Worm (Caenorhabditis elegans): Measurements from ENCODE around the gene idpp-9.

Gene idpp-9

DNA sequence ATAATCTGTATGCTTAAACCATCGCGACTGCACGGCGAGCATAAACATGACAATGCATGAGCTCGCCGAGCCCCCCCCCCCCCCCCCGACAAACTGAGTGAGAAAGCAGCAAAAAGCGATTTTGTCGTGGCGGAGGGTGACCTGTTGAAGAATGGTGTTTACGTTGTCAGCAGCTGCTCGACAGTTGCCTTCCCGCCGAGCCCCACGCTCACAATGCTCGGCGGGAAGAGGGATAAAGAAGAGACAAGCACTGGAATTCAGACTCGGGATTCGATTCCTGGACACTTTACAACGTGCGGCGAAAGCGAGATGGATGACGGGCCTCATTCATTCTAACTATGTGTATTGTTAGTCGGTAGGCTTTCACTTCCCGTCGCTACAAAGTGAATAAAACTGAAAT is 14.9 kb downstream of the idpp-9 start:
- TF ChIP-seq skn-1 (tag; optimal IDR thresholded peaks at IDR 0.05) (no peak), swsn-7 (tag; optimal IDR thresholded peaks at IDR 0.05) (peak; percentile 1), lir-3 (tag; optimal IDR thresholded peaks at IDR 0.05; ENCODE audit: poor library complexity) (no peak), lin-14 (GFP tag; optimal IDR thresholded peaks at IDR 0.05) (peak; percentile 62), sptf-1 (tag; optimal IDR thresholded peaks at IDR 0.05) (no peak), lsy-2 (tag; optimal IDR thresholded peaks at IDR 0.05) (peak in 1 of 2 experiments; percentile 26), fkh-4 (tag; optimal IDR thresholded peaks at IDR 0.05; ENCODE audit: borderline replicate concordance) (no peak), nhr-71 (tag; optimal IDR thresholded peaks at IDR 0.05) (peak; percentile 65), snu-23 (GFP tag; optimal IDR thresholded peaks at IDR 0.05) (peak; percentile 34), rnt-1 (tag; optimal IDR thresholded peaks at IDR 0.05) (peak; percentile 82), unc-130 (tag; optimal IDR thresholded peaks at IDR 0.05) (peak; percentile 13), nhr-85 (tag) (no peak), nhr-19 (GFP tag; conservative IDR thresholded peaks at IDR 0.05) (peak; percentile 53)

- TF ChIP-seq ztf-11 (tag; optimal IDR thresholded peaks at IDR 0.05) (no peak), rnt-1 (tag; optimal IDR thresholded peaks at IDR 0.05) (peak; percentile 4), unc-30 (tag; optimal IDR thresholded peaks at IDR 0.05) (peak; percentile 63), efl-1 (optimal IDR thresholded peaks at IDR 0.05) (no peak), efl-1 (GFP tag; optimal IDR thresholded peaks at IDR 0.05 in 1 of 2) (peak in 1 of 2 experiments; percentile 77), lin-14 (GFP tag; optimal IDR thresholded peaks at IDR 0.05) (peak; percentile 8), fkh-8 (tag; optimal IDR thresholded peaks at IDR 0.05) (peak; percentile 23), isw-1 (GFP tag; IDR thresholded peaks at IDR 0.05) (no peak)
Observed at ce11 chrX:3898255-3899177, 17.1 kb downstream of the idpp-9 start.

DNA sequence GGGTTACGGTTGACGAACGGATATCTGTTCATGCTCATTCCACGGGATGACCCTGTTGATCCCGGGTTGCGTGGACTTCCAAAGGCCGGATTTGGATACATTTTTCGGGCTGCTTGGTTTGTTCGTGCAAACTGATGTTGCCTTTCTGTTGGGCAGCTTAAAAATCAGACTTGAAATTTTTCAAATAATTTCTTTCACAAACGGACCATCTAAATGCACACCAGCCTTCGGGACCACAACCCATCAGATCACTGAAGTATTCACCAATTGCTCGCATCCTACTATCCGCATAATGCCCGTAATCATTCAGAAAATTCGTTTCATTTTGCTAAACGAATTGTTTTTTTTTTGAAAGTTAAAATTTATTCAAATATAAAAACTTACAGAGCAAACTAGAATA is 20.1 kb downstream of the idpp-9 start, which contains the start of gene F47F2.3:
TSS of gene F47F2.3 (minus strand) at position 101 of the 400 bp plus-strand sequence.
- no peak for TF ChIP-seq C34B4.2 (tag; optimal IDR thresholded peaks at IDR 0.05)
- no peak for TF ChIP-seq elt-2 (tag; optimal IDR thresholded peaks at IDR 0.05)
- no peak for TF ChIP-seq nhr-19 (GFP tag; conservative IDR thresholded peaks at IDR 0.05)
- TF ChIP-seq mep-1 (tag; optimal IDR thresholded peaks at IDR 0.05) = no peak

DNA sequence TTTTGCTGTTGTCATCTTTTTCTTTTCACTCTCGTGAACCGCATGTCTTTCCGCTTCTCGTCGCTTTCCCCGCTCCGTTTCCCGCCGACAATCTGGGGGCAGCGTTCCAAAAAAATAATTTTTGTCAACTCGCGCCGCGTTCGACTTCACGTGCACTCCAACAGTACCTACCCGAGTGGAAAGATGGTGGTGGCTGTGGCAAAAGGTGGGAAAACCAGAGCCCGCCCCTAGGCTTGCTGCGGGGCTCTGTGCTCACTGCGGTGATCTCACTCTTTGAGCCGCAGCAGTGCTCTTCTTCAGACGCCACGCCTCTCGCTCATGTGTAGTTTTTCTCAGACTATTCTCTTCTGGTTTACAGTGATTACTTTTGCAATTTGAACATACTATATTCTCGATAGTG is 28.1 kb downstream of the idpp-9 start:
- no peak for TF ChIP-seq sox-4 (tag; optimal IDR thresholded peaks at IDR 0.05)
- TF ChIP-seq tbx-2 (tag; optimal IDR thresholded peaks at IDR 0.05) = no peak
- no peak for TF ChIP-seq egl-13 (tag; optimal IDR thresholded peaks at IDR 0.05)
- TF ChIP-seq rnt-1 (tag; optimal IDR thresholded peaks at IDR 0.05) = no peak
- TF ChIP-seq alr-1 (tag; optimal IDR thresholded peaks at IDR 0.05; ENCODE audit: borderline replicate concordance) = no peak
- no peak for TF ChIP-seq unc-30 (tag; optimal IDR thresholded peaks at IDR 0.05)
- TF ChIP-seq isw-1 (GFP tag; IDR thresholded peaks at IDR 0.05) = no peak
- no peak for TF ChIP-seq efl-3 (GFP tag; optimal IDR thresholded peaks at IDR 0.05)
- no peak for TF ChIP-seq ama-1 (optimal IDR thresholded peaks at IDR 0.05)
- no peak for TF ChIP-seq nhr-19 (GFP tag; conservative IDR thresholded peaks at IDR 0.05)
- no peak for TF ChIP-seq ceh-63 (GFP tag; optimal IDR thresholded peaks at IDR 0.05)
- no peak for TF ChIP-seq nhr-20 (tag; optimal IDR thresholded peaks at IDR 0.05)
- no peak for TF ChIP-seq lin-39 (tag; optimal IDR thresholded peaks at IDR 0.05)
- TF ChIP-seq dsc-1 (tag; optimal IDR thresholded peaks at IDR 0.05) = no peak
- TF ChIP-seq aha-1 (tag; optimal IDR thresholded peaks at IDR 0.05) = no peak

- TF ChIP-seq pqm-1 (tag; optimal IDR thresholded peaks at IDR 0.05) (no peak), Y116A8C.19 (tag; optimal IDR thresholded peaks at IDR 0.05; ENCODE audit: borderline replicate concordance) (no peak), rnt-1 (tag; optimal IDR thresholded peaks at IDR 0.05) (no peak), aly-2 (tag; optimal IDR thresholded peaks at IDR 0.05) (no peak), fkh-8 (tag; optimal IDR thresholded peaks at IDR 0.05) (no peak), nhr-20 (tag; optimal IDR thresholded peaks at IDR 0.05) (no peak), ceh-8 (GFP tag; optimal IDR thresholded peaks at IDR 0.05) (no peak), alr-1 (tag; optimal IDR thresholded peaks at IDR 0.05; ENCODE audit: borderline replicate concordance) (no peak), elt-2 (tag; optimal IDR thresholded peaks at IDR 0.05) (no peak)
Observed at ce11 chrX:3878233-3878632, 37.4 kb downstream of the idpp-9 start, which contains the start of gene F47F2.1. Gene F47F2.1 (plus strand): TSS chrX:3878533.
